Worm (Caenorhabditis elegans): Measurements from ENCODE around the gene F21C10.5.

The F21C10.5 gene

ce11 chrV:9096674-9097073 lies 28.8 kb upstream of the F21C10.5 start:
- TF ChIP-seq gmeb-1 (tag; optimal IDR thresholded peaks at IDR 0.05) = no peak
- TF ChIP-seq lsy-2 (tag; optimal IDR thresholded peaks at IDR 0.05) = no peak
- no peak for TF ChIP-seq nhr-25 (tag; optimal IDR thresholded peaks at IDR 0.05)
- no peak for TF ChIP-seq ztf-11 (tag; optimal IDR thresholded peaks at IDR 0.05)
- TF ChIP-seq egl-27 (tag; optimal IDR thresholded peaks at IDR 0.05) = no peak
- no peak for TF ChIP-seq F13H6.1 (tag; optimal IDR thresholded peaks at IDR 0.05)
- no peak for TF ChIP-seq aly-2 (tag; optimal IDR thresholded peaks at IDR 0.05)
- no peak for TF ChIP-seq C34F6.9 (tag; optimal IDR thresholded peaks at IDR 0.05)
- TF ChIP-seq alr-1 (tag; optimal IDR thresholded peaks at IDR 0.05) = no peak
- TF ChIP-seq nhr-237 (tag; optimal IDR thresholded peaks at IDR 0.05) = no peak

ce11 chrV:9097213-9097612 lies 28.2 kb upstream of the F21C10.5 start:
- no peak for TF ChIP-seq elt-3 (tag; optimal IDR thresholded peaks at IDR 0.05)
- peak; percentile 38 for TF ChIP-seq nhr-129 (tag; optimal IDR thresholded peaks at IDR 0.05)

- TF ChIP-seq snpc-4 (tag; optimal IDR thresholded peaks at IDR 0.05) (no peak), fos-1 (tag; optimal IDR thresholded peaks at IDR 0.05) (peak; percentile 5), peb-1 (tag; optimal IDR thresholded peaks at IDR 0.05) (no peak), nhr-237 (tag; optimal IDR thresholded peaks at IDR 0.05) (no peak), ZK546.5 (tag; optimal IDR thresholded peaks at IDR 0.05) (no peak)
Observed at ce11 chrV:9098280-9098973, 27.0 kb upstream of the F21C10.5 start, which contains the start of gene F21C10.9. Gene F21C10.9, minus strand, starts transcription at chrV:9098696.

- no peak for TF ChIP-seq peb-1 (tag; optimal IDR thresholded peaks at IDR 0.05)
- TF ChIP-seq nhr-25 (tag; optimal IDR thresholded peaks at IDR 0.05) = no peak
- no peak for TF ChIP-seq F13H6.1 (tag; optimal IDR thresholded peaks at IDR 0.05)
- no peak for TF ChIP-seq unc-55 (GFP tag; optimal IDR thresholded peaks at IDR 0.05)
- no peak for TF ChIP-seq elt-3 (tag; optimal IDR thresholded peaks at IDR 0.05)
Observed at ce11 chrV:9101062-9101461, 24.4 kb upstream of the F21C10.5 start, which contains the start of gene frpr-6. Gene frpr-6, minus strand, starts transcription at chrV:9101162.

ce11 chrV:9108219-9108618 lies 17.2 kb upstream of the F21C10.5 start, which contains the start of gene F21C10.18:
Gene F21C10.18, plus strand, starts transcription at chrV:9108519.
- TF ChIP-seq ztf-11 (tag; optimal IDR thresholded peaks at IDR 0.05) (no peak), lin-11 (tag; optimal IDR thresholded peaks at IDR 0.05) (no peak), mab-5 (tag; optimal IDR thresholded peaks at IDR 0.05) (no peak)

ce11 chrV:9109281-9109680 lies 16.2 kb upstream of the F21C10.5 start, which contains the start of gene pqn-31:
Gene pqn-31, plus strand, starts transcription at chrV:9109581.
- TF ChIP-seq alr-1 (tag; optimal IDR thresholded peaks at IDR 0.05) = no peak
- no peak for TF ChIP-seq gmeb-1 (tag; optimal IDR thresholded peaks at IDR 0.05)
- TF ChIP-seq sem-4 (tag; optimal IDR thresholded peaks at IDR 0.05) = no peak
- TF ChIP-seq blmp-1 (tag; optimal IDR thresholded peaks at IDR 0.05; ENCODE audit: insufficient read depth) = no peak
- no peak for TF ChIP-seq ceh-82 (tag; optimal IDR thresholded peaks at IDR 0.05)
- no peak for TF ChIP-seq nhr-10 (tag; optimal IDR thresholded peaks at IDR 0.05)
- TF ChIP-seq lsy-2 (tag; optimal IDR thresholded peaks at IDR 0.05) = no peak
- TF ChIP-seq ama-1 (optimal IDR thresholded peaks at IDR 0.05) = no peak
- TF ChIP-seq ceh-16 (tag; optimal IDR thresholded peaks at IDR 0.05) = no peak
- no peak for TF ChIP-seq ztf-1 (GFP tag; conservative IDR thresholded peaks at IDR 0.05)
- TF ChIP-seq aly-2 (tag; optimal IDR thresholded peaks at IDR 0.05) = no peak
- no peak for TF ChIP-seq F13H6.1 (tag; optimal IDR thresholded peaks at IDR 0.05)
- no peak for TF ChIP-seq nhr-21 (tag; optimal IDR thresholded peaks at IDR 0.05)
- no peak for TF ChIP-seq crh-2 (tag; optimal IDR thresholded peaks at IDR 0.05)
- TF ChIP-seq egl-27 (tag; optimal IDR thresholded peaks at IDR 0.05) = no peak

- no peak for TF ChIP-seq Y55F3AM.14 (GFP tag; optimal IDR thresholded peaks at IDR 0.05)
- TF ChIP-seq sma-9 (GFP tag; optimal IDR thresholded peaks at IDR 0.05) = peak; percentile 25
- no peak for TF ChIP-seq sma-9 (tag; optimal IDR thresholded peaks at IDR 0.05)
- TF ChIP-seq nhr-129 (tag; optimal IDR thresholded peaks at IDR 0.05) = peak; percentile 46
Observed at ce11 chrV:9111957-9112356, 13.5 kb upstream of the F21C10.5 start.
